Worm (Caenorhabditis elegans): ENCODE results near the gene spp-16.

Gene spp-16

DNA sequence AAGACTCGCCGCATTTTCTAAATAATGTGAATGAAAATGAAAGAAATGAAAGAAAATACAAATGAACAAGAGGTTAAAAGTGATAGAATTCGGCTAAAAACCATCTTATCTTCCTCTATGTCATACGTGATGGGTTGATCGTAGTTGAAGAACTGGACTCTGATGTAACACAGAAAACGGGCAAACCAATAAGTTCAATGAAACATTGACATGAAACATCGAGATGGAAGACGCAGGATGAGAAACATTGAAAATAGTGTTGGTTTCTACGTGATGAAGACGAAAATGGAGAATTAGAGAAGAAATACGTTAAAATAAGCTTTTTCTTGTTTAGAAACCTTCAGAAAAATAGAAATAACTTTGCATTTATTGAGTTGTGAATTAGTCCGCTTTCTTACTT lies 10.1 kb downstream of the spp-16 start, which contains the start of gene F32D8.12:
F32D8.12 (minus strand) TSS at position 48 of the 400 bp plus-strand sequence.
- no peak for TF ChIP-seq fax-1 (tag; optimal IDR thresholded peaks at IDR 0.05)
- TF ChIP-seq ceh-48 (tag; optimal IDR thresholded peaks at IDR 0.05), result no peak
- no peak for TF ChIP-seq lim-6 (tag; optimal IDR thresholded peaks at IDR 0.05)
- no peak for TF ChIP-seq K09A11.1 (tag; optimal IDR thresholded peaks at IDR 0.05; ENCODE audit: insufficient read depth)

DNA sequence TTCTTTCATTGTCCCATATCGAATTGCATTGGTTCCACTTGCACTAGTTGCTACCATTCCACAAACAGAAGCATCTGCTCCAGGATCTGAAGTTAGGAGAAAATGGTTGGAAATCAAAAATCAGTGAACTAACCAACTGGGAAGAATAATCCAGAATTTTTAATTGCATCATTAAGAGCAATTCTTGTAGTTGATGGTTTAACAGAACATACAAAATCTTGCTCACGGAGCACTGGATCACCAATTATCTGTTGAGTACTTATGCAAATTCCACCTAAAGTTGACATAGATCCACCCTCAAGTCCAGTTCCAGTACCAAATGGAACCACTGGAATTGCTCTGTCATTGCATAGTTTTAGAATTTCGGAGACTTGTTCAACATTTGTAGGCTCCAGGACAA lies 11.3 kb downstream of the spp-16 start:
- TF ChIP-seq C38D4.7 (GFP tag; optimal IDR thresholded peaks at IDR 0.05) (no peak), dmd-4 (tag; optimal IDR thresholded peaks at IDR 0.05; ENCODE audit: borderline replicate concordance) (no peak), Y22D7AL.16 (tag; optimal IDR thresholded peaks at IDR 0.05) (no peak), npax-4 (tag; optimal IDR thresholded peaks at IDR 0.05) (no peak), sdc-2 (tag; optimal IDR thresholded peaks at IDR 0.05) (no peak), elt-2 (tag; optimal IDR thresholded peaks at IDR 0.05) (no peak), fax-1 (tag; optimal IDR thresholded peaks at IDR 0.05) (no peak)

DNA sequence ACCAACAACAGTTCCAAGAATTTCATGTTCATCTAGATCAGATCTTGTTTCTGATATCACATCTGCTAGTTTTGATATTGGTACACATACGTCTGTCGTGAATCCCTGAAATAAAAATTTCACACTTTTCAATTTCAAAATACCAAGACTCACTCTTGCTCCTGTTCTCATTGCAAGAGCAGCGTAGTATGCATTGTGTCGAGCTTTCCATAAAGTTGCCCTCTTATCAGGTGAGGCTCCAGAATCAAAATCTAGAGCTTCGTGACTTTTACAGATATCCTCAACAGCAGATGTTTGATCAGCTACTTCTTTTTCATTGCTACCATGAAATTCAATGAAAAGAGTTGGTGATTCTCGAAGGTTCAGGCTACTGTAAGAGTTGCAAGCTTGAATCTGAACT lies 12.1 kb downstream of the spp-16 start, which contains the start of gene F32D8.11:
F32D8.11 (minus strand) TSS at position 101 of the 400 bp plus-strand sequence.
- TF ChIP-seq pros-1 (tag; optimal IDR thresholded peaks at IDR 0.05), result no peak
- TF ChIP-seq unc-55 (GFP tag; optimal IDR thresholded peaks at IDR 0.05), result no peak
- no peak for TF ChIP-seq ttx-3 (tag; optimal IDR thresholded peaks at IDR 0.05)
- TF ChIP-seq pat-9 (tag; optimal IDR thresholded peaks at IDR 0.05), result no peak
- TF ChIP-seq syd-9 (tag; optimal IDR thresholded peaks at IDR 0.05), result no peak
- no peak for TF ChIP-seq pag-3 (tag; optimal IDR thresholded peaks at IDR 0.05; ENCODE audit: borderline replicate concordance)
- TF ChIP-seq odd-2 (tag; optimal IDR thresholded peaks at IDR 0.05), result no peak
- TF ChIP-seq pax-1 (tag; optimal IDR thresholded peaks at IDR 0.05), result no peak
- TF ChIP-seq pha-4 (tag; optimal IDR thresholded peaks at IDR 0.05), result no peak
- TF ChIP-seq tbx-2 (tag; optimal IDR thresholded peaks at IDR 0.05), result no peak
- no peak for TF ChIP-seq fax-1 (tag; optimal IDR thresholded peaks at IDR 0.05)
- no peak for TF ChIP-seq dve-1 (tag; optimal IDR thresholded peaks at IDR 0.05)
- TF ChIP-seq pqm-1 (tag; optimal IDR thresholded peaks at IDR 0.05), result no peak
- no peak for TF ChIP-seq npax-4 (tag; optimal IDR thresholded peaks at IDR 0.05)
- TF ChIP-seq lim-6 (tag; optimal IDR thresholded peaks at IDR 0.05), result no peak
- no peak for TF ChIP-seq elt-2 (tag; optimal IDR thresholded peaks at IDR 0.05)
- TF ChIP-seq sox-2 (GFP tag; IDR thresholded peaks at IDR 0.05), result no peak
- TF ChIP-seq ceh-22 (tag; optimal IDR thresholded peaks at IDR 0.05), result no peak

DNA sequence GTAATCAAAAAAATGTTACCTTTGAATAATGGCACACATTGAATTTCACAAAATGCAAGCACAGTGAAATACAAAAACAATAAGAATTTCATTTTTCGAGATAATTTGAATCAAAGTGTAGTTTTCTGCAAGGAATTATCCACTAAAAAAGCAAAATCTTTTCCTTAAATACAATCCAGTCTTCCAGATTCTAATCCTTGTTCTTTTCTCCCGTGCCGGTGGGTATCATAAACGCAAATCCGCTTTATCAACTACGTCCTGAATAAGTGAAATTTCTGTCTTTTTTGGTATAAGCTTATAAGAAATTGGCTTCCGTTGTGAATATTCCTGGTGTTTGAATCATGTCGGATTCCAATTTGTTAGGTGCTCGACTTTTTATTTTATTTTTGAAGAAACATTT lies 12.9 kb downstream of the spp-16 start:
- TF ChIP-seq tbx-7 (tag; optimal IDR thresholded peaks at IDR 0.05), result no peak
- TF ChIP-seq pqm-1 (tag; optimal IDR thresholded peaks at IDR 0.05), result no peak
- no peak for TF ChIP-seq unc-42 (tag; optimal IDR thresholded peaks at IDR 0.05)
- TF ChIP-seq hlh-6 (tag; optimal IDR thresholded peaks at IDR 0.05), result no peak
- no peak for TF ChIP-seq T23F11.4 (GFP tag; optimal IDR thresholded peaks at IDR 0.05)
- TF ChIP-seq ceh-9 (tag; optimal IDR thresholded peaks at IDR 0.05), result no peak
- TF ChIP-seq ahr-1 (tag; optimal IDR thresholded peaks at IDR 0.05), result no peak
- TF ChIP-seq hlh-13 (GFP tag; optimal IDR thresholded peaks at IDR 0.05), result no peak
- TF ChIP-seq ceh-19 (GFP tag; optimal IDR thresholded peaks at IDR 0.05), result no peak
- no peak for TF ChIP-seq C08G9.2 (tag; optimal IDR thresholded peaks at IDR 0.05)
- TF ChIP-seq fkh-10 (GFP tag; optimal IDR thresholded peaks at IDR 0.05), result no peak
- TF ChIP-seq pha-4 (tag; optimal IDR thresholded peaks at IDR 0.05), result no peak
- no peak for TF ChIP-seq odd-2 (tag; optimal IDR thresholded peaks at IDR 0.05)
- TF ChIP-seq K02D7.2 (tag; optimal IDR thresholded peaks at IDR 0.05), result no peak
- TF ChIP-seq ets-4 (tag; optimal IDR thresholded peaks at IDR 0.05), result no peak
- TF ChIP-seq pax-1 (tag; optimal IDR thresholded peaks at IDR 0.05), result no peak
- TF ChIP-seq eyg-1 (tag; optimal IDR thresholded peaks at IDR 0.05), result no peak

All from whole organism, late embryonic.